Fruit fly (Drosophila melanogaster): ENCODE data around the gene Tim9a.

DNA sequence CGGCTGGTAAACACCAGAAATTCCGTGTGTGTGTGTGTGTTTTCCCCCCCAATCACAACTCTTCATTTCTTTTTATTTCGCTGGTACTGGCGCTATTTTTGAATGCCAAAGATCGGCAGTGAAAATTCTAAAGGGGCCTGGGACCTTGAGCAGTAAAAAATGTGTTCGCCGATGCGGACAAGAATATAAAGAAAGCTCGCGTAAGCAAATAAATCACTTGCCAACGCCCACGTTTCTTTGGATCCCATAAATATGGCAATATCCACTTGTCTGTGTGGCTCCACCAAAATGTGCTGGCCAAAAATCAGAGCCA, 7.0 kb downstream of the Tim9a start:
- TF ChIP-seq Pif1B (GFP tag; optimal IDR thresholded peaks at IDR 0.05) (no peak), CG15710 (tag; optimal IDR thresholded peaks at IDR 0.05) (no peak), EcR (GFP tag; optimal IDR thresholded peaks at IDR 0.05) (no peak), gl (tag; optimal IDR thresholded peaks at IDR 0.05) (no peak), CG12605 (GFP tag; IDR thresholded peaks at IDR 0.05) (no peak), D1 (tag; optimal IDR thresholded peaks at IDR 0.05) (no peak), fd96Ca (GFP tag; IDR thresholded peaks at IDR 0.05) (no peak), CG32121 (GFP tag; IDR thresholded peaks at IDR 0.05) (no peak), CG14655 (GFP tag; optimal IDR thresholded peaks at IDR 0.05) (no peak), CG9948 (tag; optimal IDR thresholded peaks at IDR 0.05) (no peak), CG13204 (GFP tag; optimal IDR thresholded peaks at IDR 0.05) (no peak)

Measured in whole organism, pupa.